Worm (Caenorhabditis elegans) whole organism, L1 larva: Measurements from ENCODE around the gene F53B3.5.
A peak's percentile ranks its signal among the peaks of the same experiment; 100 is the strongest.

ENCODE experiments used
- ceh-63 ChIP-seq: fragments of 200-800 bp; sonication (Bioruptor generic); optimal IDR thresholded peaks from 2 replicates; lab custom pipeline; 2018; ENCODE audit warnings: mild to moderate bottlenecking, missing genetic modification characterization, missing compliant biosample characterization
- dpl-1 ChIP-seq, 3 experiments: fragments of 150-350 bp in 2 of 3; sonication (generic microtip) in 1 of 3; optimal IDR thresholded peaks; 2 replicates each; lab custom pipeline; 2014 to 2017; ENCODE audit warnings: missing biosample characterization in 3 of 3, missing genetic modification characterization in 3 of 3, missing genetic modification reagents in 3 of 3
- elt-3 ChIP-seq, 6 experiments: fragments of 150-350 bp in 1 of 6; sonication (generic microtip); optimal IDR thresholded peaks; 2 replicates each; lab custom pipeline; 2017 to 2018; ENCODE audit warnings: missing biosample characterization in 6 of 6, missing genetic modification characterization in 6 of 6, inconsistent platforms in 1 of 6
- jun-1 ChIP-seq: fragments of 150-350 bp; optimal IDR thresholded peaks from 2 replicates; lab custom pipeline; 2014; ENCODE audit warnings: missing biosample characterization, missing genetic modification reagents, missing genetic modification characterization
- lin-39 ChIP-seq: fragments of 150-350 bp; optimal IDR thresholded peaks from 2 replicates; lab custom pipeline; 2014; ENCODE audit warnings: missing biosample characterization, missing genetic modification reagents, missing genetic modification characterization
- nhr-19 ChIP-seq: fragments of 200-800 bp; sonication (Bioruptor generic); conservative IDR thresholded peaks from 2 replicates; pipeline ENCODE4 v1.3.6; 2022; ENCODE audit warnings: missing genetic modification characterization, missing compliant biosample characterization
- nhr-71 ChIP-seq: sonication (generic microtip); optimal IDR thresholded peaks from 2 replicates; lab custom pipeline; 2016; ENCODE audit warnings: mild to moderate bottlenecking, missing genetic modification characterization, moderate library complexity, missing compliant biosample characterization
- nhr-85 ChIP-seq: sonication (generic microtip); peaks from one replicate; lab custom pipeline; 2016; ENCODE audit warnings: missing genetic modification characterization, inconsistent platforms, missing compliant biosample characterization
- pqm-1 ChIP-seq: sonication (generic microtip); optimal IDR thresholded peaks from 3 replicates; lab custom pipeline; 2017; ENCODE audit warnings: missing biosample characterization, missing genetic modification characterization
- snpc-4 ChIP-seq: fragments of 150-350 bp; optimal IDR thresholded peaks from 2 replicates; lab custom pipeline; 2014; ENCODE audit warnings: missing biosample characterization, missing genetic modification characterization
- sup-37 ChIP-seq: fragments of 200-800 bp; sonication (Bioruptor generic); optimal IDR thresholded peaks from 2 replicates; lab custom pipeline; 2018; ENCODE audit warnings: mild to moderate bottlenecking, missing genetic modification characterization, missing compliant biosample characterization
- unc-62 ChIP-seq: fragments of 150-350 bp; optimal IDR thresholded peaks from 2 replicates; lab custom pipeline; 2014; ENCODE audit warnings: missing biosample characterization, missing genetic modification reagents, missing genetic modification characterization
- zip-4 ChIP-seq: fragments of 200-800 bp; sonication (Bioruptor generic); optimal IDR thresholded peaks from 2 replicates; lab custom pipeline; 2018; ENCODE audit warnings: mild to moderate bottlenecking, missing genetic modification characterization, moderate library complexity, missing compliant biosample characterization
- ztf-4 ChIP-seq: fragments of 150-350 bp; optimal IDR thresholded peaks from 2 replicates; lab custom pipeline; 2014; ENCODE audit warnings: missing biosample characterization, missing genetic modification characterization

- no peak for TF ChIP-seq nhr-71
- no peak for TF ChIP-seq pqm-1 (tag; lab: Kevin White, UChicago)
- TF ChIP-seq nhr-19 (GFP tag; lab: Robert Waterston, UW) = no peak
- TF ChIP-seq lin-39 (tag; lab: Kevin White, UChicago) = no peak
- no peak for TF ChIP-seq dpl-1 (GFP tag; optimal IDR thresholded peaks at IDR 0.05; lab: Kevin White, UChicago)
- no peak for TF ChIP-seq unc-62 (GFP tag; lab: Kevin White, UChicago)
- no peak for TF ChIP-seq jun-1
- TF ChIP-seq nhr-85 (tag; lab: Kevin White, UChicago) = peak; percentile 52
- no peak for TF ChIP-seq snpc-4 (tag; lab: Kevin White, UChicago)
- TF ChIP-seq elt-3 (tag; optimal IDR thresholded peaks at IDR 0.05; lab: Kevin White, UChicago) = no peak
- no peak for TF ChIP-seq zip-4
- TF ChIP-seq ztf-4 (tag; lab: Kevin White, UChicago) = no peak
- no peak for TF ChIP-seq ceh-63 (GFP tag; lab: Kevin White, UChicago)
- no peak for TF ChIP-seq sup-37 (GFP tag; lab: Kevin White, UChicago)
Observed at ce11 chrX:2885318-2885908, 6.0 kb upstream of the F53B3.5 start, which contains the start of gene vang-1.
